Worm (Caenorhabditis elegans) whole organism, late embryonic: Measurements from ENCODE around the gene Y47D7A.3.

Experiments used
- C08G9.2 ChIP-seq: sonication (generic microtip); optimal IDR thresholded peaks from 2 replicates; lab custom pipeline; 2016; ENCODE audit warnings: mild to moderate bottlenecking, missing genetic modification characterization, moderate library complexity, missing compliant biosample characterization
- C38D4.7 ChIP-seq: fragments of 200-800 bp; sonication (Bioruptor generic); optimal IDR thresholded peaks from 2 replicates; lab custom pipeline; 2018; ENCODE audit warnings: mild to moderate bottlenecking, missing genetic modification characterization, moderate library complexity, missing compliant biosample characterization
- T23F11.4 ChIP-seq: fragments of 200-800 bp; sonication (Bioruptor generic); optimal IDR thresholded peaks from 2 replicates; lab custom pipeline; 2018; ENCODE audit warnings: mild to moderate bottlenecking, missing genetic modification characterization, missing compliant biosample characterization
- ahr-1 ChIP-seq: sonication (generic microtip); optimal IDR thresholded peaks from 2 replicates; lab custom pipeline; 2016; ENCODE audit warnings: missing genetic modification characterization, missing compliant biosample characterization
- ceh-19 ChIP-seq: fragments of 200-800 bp; sonication (Bioruptor generic); optimal IDR thresholded peaks from 2 replicates; lab custom pipeline; 2018; ENCODE audit warnings: mild to moderate bottlenecking, missing genetic modification characterization, missing compliant biosample characterization
- ceh-24 ChIP-seq: sonication (generic microtip); optimal IDR thresholded peaks from 2 replicates; lab custom pipeline; 2016; ENCODE audit warnings: mild to moderate bottlenecking, missing genetic modification characterization, missing compliant biosample characterization
- ceh-31 ChIP-seq: sonication (generic microtip); optimal IDR thresholded peaks from 2 replicates; lab custom pipeline; 2016; ENCODE audit warnings: missing genetic modification characterization, missing compliant biosample characterization
- ceh-34 ChIP-seq: sonication (generic microtip); optimal IDR thresholded peaks from 2 replicates; lab custom pipeline; 2016; ENCODE audit warnings: mild to moderate bottlenecking, missing genetic modification characterization, missing compliant biosample characterization
- ceh-6 ChIP-seq: fragments of 200-800 bp; sonication (Bioruptor generic); optimal IDR thresholded peaks from 2 replicates; lab custom pipeline; 2018; ENCODE audit warnings: mild to moderate bottlenecking, missing genetic modification characterization, missing compliant biosample characterization
- ceh-9 ChIP-seq: sonication (generic microtip); optimal IDR thresholded peaks from 2 replicates; lab custom pipeline; 2016; ENCODE audit warnings: mild to moderate bottlenecking, missing genetic modification characterization, inconsistent platforms, missing compliant biosample characterization
- dve-1 ChIP-seq: sonication (generic microtip); optimal IDR thresholded peaks from 2 replicates; lab custom pipeline; 2017; ENCODE audit warnings: antibody characterized with exemption, mild to moderate bottlenecking, missing genetic modification characterization, missing compliant biosample characterization
- elt-4 ChIP-seq: sonication (generic microtip); optimal IDR thresholded peaks from 2 replicates; lab custom pipeline; 2016; ENCODE audit warnings: missing genetic modification characterization, missing compliant biosample characterization
- eyg-1 ChIP-seq: sonication (generic microtip); optimal IDR thresholded peaks from 2 replicates; lab custom pipeline; 2016; ENCODE audit warnings: missing genotype, missing genetic modification characterization, missing compliant biosample characterization
- hlh-6 ChIP-seq: sonication (generic microtip); optimal IDR thresholded peaks from 2 replicates; lab custom pipeline; 2016; ENCODE audit warnings: missing genotype, missing genetic modification characterization, missing compliant biosample characterization
- hlh-8 ChIP-seq: sonication (generic microtip); optimal IDR thresholded peaks from 2 replicates; lab custom pipeline; 2016; ENCODE audit warnings: missing genotype, missing genetic modification characterization, missing compliant biosample characterization
- lim-6 ChIP-seq: sonication (generic microtip); optimal IDR thresholded peaks from 2 replicates; lab custom pipeline; 2016; ENCODE audit warnings: missing genetic modification characterization, missing compliant biosample characterization
- madf-2 ChIP-seq: sonication (generic microtip); optimal IDR thresholded peaks from 2 replicates; lab custom pipeline; 2017; ENCODE audit warnings: missing genetic modification characterization, missing compliant biosample characterization
- mec-3 ChIP-seq: sonication (generic microtip); optimal IDR thresholded peaks from 2 replicates; lab custom pipeline; 2016; ENCODE audit warnings: borderline replicate concordance, missing genetic modification characterization, missing compliant biosample characterization
- nfya-1 ChIP-seq: sonication (generic microtip); optimal IDR thresholded peaks from 2 replicates; lab custom pipeline; 2017; ENCODE audit warnings: missing genetic modification characterization, mild to moderate bottlenecking, missing compliant biosample characterization, antibody characterized with exemption, moderate library complexity
- nhr-11 ChIP-seq: fragments of 150-350 bp; optimal IDR thresholded peaks from 2 replicates; lab custom pipeline; 2014; ENCODE audit warnings: missing biosample characterization, missing genetic modification characterization
- npax-4 ChIP-seq: sonication (generic microtip); optimal IDR thresholded peaks from 2 replicates; lab custom pipeline; 2016; ENCODE audit warnings: missing genetic modification characterization, missing compliant biosample characterization
- odd-2 ChIP-seq: sonication (generic microtip); optimal IDR thresholded peaks from 2 replicates; lab custom pipeline; 2017; ENCODE audit warnings: antibody characterized with exemption, mild to moderate bottlenecking, missing genetic modification characterization, missing compliant biosample characterization
- pag-3 ChIP-seq: sonication (generic microtip); optimal IDR thresholded peaks from 2 replicates; lab custom pipeline; 2016; ENCODE audit warnings: missing compliant biosample characterization, missing genetic modification characterization, borderline replicate concordance
- pat-9 ChIP-seq: fragments of 200-800 bp; sonication (Bioruptor generic); optimal IDR thresholded peaks from 2 replicates; lab custom pipeline; 2018; ENCODE audit warnings: mild to moderate bottlenecking, missing genetic modification characterization, moderate library complexity, missing compliant biosample characterization
- pha-2 ChIP-seq: sonication (generic microtip); optimal IDR thresholded peaks from 2 replicates; lab custom pipeline; 2017; ENCODE audit warnings: mild to moderate bottlenecking, missing genetic modification characterization, missing compliant biosample characterization
- pqm-1 ChIP-seq: sonication (generic microtip); optimal IDR thresholded peaks from 2 replicates; lab custom pipeline; 2016; ENCODE audit warnings: missing genetic modification characterization, missing compliant biosample characterization
- pros-1 ChIP-seq: fragments of 150-350 bp; optimal IDR thresholded peaks from 2 replicates; lab custom pipeline; 2014; ENCODE audit warnings: missing biosample characterization, missing genetic modification reagents, missing genetic modification characterization
- ref-2 ChIP-seq: sonication (generic microtip); optimal IDR thresholded peaks from 2 replicates; lab custom pipeline; 2016; ENCODE audit warnings: missing genetic modification characterization, missing compliant biosample characterization
- rnt-1 ChIP-seq: sonication (generic microtip); optimal IDR thresholded peaks from 2 replicates; lab custom pipeline; 2016; ENCODE audit warnings: missing genetic modification characterization, missing compliant biosample characterization
- sdc-2 ChIP-seq: sonication (generic microtip); optimal IDR thresholded peaks from 2 replicates; lab custom pipeline; 2016; ENCODE audit warnings: missing genotype, missing genetic modification characterization, missing compliant biosample characterization
- tbx-7 ChIP-seq: sonication (generic microtip); optimal IDR thresholded peaks from 2 replicates; lab custom pipeline; 2016; ENCODE audit warnings: missing genotype, missing genetic modification characterization, missing compliant biosample characterization
- unc-42 ChIP-seq: sonication (generic microtip); optimal IDR thresholded peaks from 2 replicates; lab custom pipeline; 2016; ENCODE audit warnings: missing genotype, missing genetic modification characterization, missing compliant biosample characterization
- unc-86 ChIP-seq: sonication (generic microtip); optimal IDR thresholded peaks from 2 replicates; lab custom pipeline; 2016; ENCODE audit warnings: missing genetic modification characterization, missing compliant biosample characterization
- ztf-16 ChIP-seq: sonication (generic microtip); optimal IDR thresholded peaks from 2 replicates; lab custom pipeline; 2017; ENCODE audit warnings: missing genetic modification characterization, missing compliant biosample characterization

Y47D7A.3 gene

DNA sequence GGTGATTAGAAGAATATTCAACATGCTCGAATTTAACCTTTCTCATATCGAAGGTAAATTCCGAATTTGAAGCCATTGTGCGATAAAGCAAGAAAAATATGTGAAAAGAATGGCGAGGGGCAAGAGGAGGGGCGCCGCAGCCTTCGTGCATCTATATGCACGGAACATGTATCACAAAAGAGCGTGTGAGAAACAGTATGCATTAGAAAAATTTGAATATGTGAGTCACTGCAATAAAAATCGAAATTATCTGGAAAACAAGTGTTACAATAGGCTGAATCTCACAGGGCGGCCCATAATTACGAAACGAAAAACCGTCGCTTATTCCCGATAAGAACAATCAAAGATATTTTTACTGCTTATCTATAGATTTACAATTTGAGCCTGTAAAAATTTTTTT lies 8.9 kb upstream of the Y47D7A.3 start, which contains the start of gene F13A2.5:
TSS of gene F13A2.5 (minus strand) at position 101 of the 400 bp plus-strand sequence.
- TF ChIP-seq ahr-1 (no peak), ceh-31 (tag; lab: Kevin White, UChicago) (no peak), tbx-7 (tag; lab: Kevin White, UChicago) (no peak), odd-2 (tag; lab: Kevin White, UChicago) (no peak), ref-2 (tag; lab: Kevin White, UChicago) (no peak), madf-2 (tag; lab: Kevin White, UChicago) (no peak), T23F11.4 (GFP tag; lab: Kevin White, UChicago) (no peak), nfya-1 (tag; lab: Kevin White, UChicago) (no peak), rnt-1 (tag; lab: Kevin White, UChicago) (no peak), eyg-1 (tag; lab: Kevin White, UChicago) (no peak)

DNA sequence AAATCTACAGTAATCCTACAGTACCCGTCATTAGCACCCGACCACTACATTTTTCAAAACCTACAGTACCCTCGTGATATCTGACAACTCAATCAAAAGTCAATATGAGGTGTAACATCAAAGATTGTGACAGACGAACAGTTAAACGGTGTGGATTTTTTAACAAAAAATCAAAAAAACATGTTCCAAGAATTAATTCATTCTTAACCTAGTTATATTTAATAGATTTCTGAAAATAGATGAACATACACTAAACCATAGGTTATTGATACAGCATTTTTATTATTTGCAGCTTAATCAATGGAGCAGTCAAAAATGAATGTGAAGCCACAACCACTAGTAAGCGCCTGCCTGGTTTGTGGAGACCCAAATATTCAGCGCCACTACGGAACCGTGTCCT lies 3.2 kb upstream of the Y47D7A.3 start, which contains the start of gene nhr-118:
TSS of gene nhr-118 (plus strand) at position 301 of the 400 bp plus-strand sequence.
- TF ChIP-seq ceh-9 (tag; lab: Kevin White, UChicago) (no peak), unc-42 (tag; lab: Kevin White, UChicago) (no peak), ceh-6 (no peak), pha-2 (tag; lab: Kevin White, UChicago) (no peak), lim-6 (no peak), pqm-1 (no peak), sdc-2 (no peak), ceh-31 (tag; lab: Kevin White, UChicago) (no peak), mec-3 (tag; lab: Kevin White, UChicago) (no peak), nhr-11 (tag; lab: Kevin White, UChicago) (no peak), madf-2 (tag; lab: Kevin White, UChicago) (no peak), hlh-8 (no peak), ceh-19 (GFP tag; lab: Kevin White, UChicago) (no peak), T23F11.4 (GFP tag; lab: Kevin White, UChicago) (no peak), npax-4 (tag; lab: Kevin White, UChicago) (no peak), C08G9.2 (no peak), unc-86 (tag; lab: Kevin White, UChicago) (no peak), ceh-34 (tag; lab: Kevin White, UChicago) (no peak), dve-1 (tag; lab: Kevin White, UChicago) (no peak)

DNA sequence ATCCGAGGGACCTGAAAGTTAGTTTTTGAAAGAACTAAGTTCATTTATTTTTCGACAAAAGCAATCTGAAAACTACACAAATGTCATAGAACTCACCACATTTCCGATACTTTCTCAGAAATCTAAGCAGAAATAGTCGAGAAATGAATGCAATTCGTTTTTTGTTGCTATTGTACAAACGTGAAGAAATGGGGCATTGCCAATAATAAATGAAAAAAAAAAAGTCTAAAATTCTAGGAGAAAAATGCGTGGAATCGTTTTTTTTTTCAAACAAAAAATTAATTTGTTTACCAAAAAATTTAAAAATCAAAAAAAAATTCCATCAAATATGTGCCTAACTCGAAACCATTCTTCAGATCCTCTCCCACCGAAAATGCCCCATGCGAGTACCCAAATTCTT lies 971 bp downstream of the Y47D7A.3 start, which contains the start of gene Y47D7A.17:
TSS of gene Y47D7A.17 (minus strand) at position 101 of the 400 bp plus-strand sequence.
- TF ChIP-seq unc-42 (tag; lab: Kevin White, UChicago) (no peak), pros-1 (no peak), sdc-2 (no peak), elt-4 (tag; lab: Kevin White, UChicago) (no peak)

DNA sequence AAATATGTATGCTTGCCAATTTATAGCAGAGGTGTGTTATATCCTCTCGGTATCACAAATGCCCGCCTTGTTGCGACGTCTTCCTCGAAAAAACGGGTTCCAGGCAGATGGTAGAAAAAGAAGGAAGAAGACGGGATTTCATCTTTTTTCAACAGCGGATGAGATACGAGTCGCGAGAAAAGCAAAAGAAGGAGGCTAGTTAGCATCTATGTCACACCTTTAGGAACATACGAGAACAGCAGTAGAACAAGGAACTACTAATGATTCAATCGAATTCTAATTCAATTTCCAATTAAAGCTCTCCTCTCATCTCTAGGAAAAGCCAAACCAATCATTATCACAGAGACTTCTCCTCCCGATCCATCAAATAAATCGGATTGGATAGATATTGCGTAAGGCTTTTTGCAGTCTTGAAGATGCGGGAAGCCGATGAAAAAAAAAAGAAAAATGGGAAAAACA lies 3.9 kb downstream of the Y47D7A.3 start, which contains the start of gene grl-5:
TSS of gene grl-5 (minus strand) at position 51 of the 459 bp plus-strand sequence.
- no peak for TF ChIP-seq tbx-7 (tag; lab: Kevin White, UChicago)
- no peak for TF ChIP-seq hlh-8
- no peak for TF ChIP-seq odd-2 (tag; lab: Kevin White, UChicago)
- TF ChIP-seq ceh-24 (tag; lab: Kevin White, UChicago): no peak
- TF ChIP-seq C38D4.7 (GFP tag; lab: Kevin White, UChicago): no peak
- no peak for TF ChIP-seq pag-3 (tag; lab: Kevin White, UChicago)
- no peak for TF ChIP-seq rnt-1 (tag; lab: Kevin White, UChicago)
- no peak for TF ChIP-seq T23F11.4 (GFP tag; lab: Kevin White, UChicago)
- TF ChIP-seq C08G9.2: no peak
- no peak for TF ChIP-seq ztf-16
- no peak for TF ChIP-seq ref-2 (tag; lab: Kevin White, UChicago)
- no peak for TF ChIP-seq npax-4 (tag; lab: Kevin White, UChicago)
- TF ChIP-seq pat-9 (tag; lab: Kevin White, UChicago): no peak
- TF ChIP-seq hlh-6: no peak
